Worm (Caenorhabditis elegans) whole organism, L3 larva: Measurements from ENCODE around the gene pri-1.

Experiments used
- aly-2 ChIP-seq: fragments of 150-350 bp; optimal IDR thresholded peaks from 2 replicates; lab custom pipeline; 2014; ENCODE audit warnings: missing biosample characterization, missing genetic modification characterization
- ama-1 ChIP-seq: fragments of 150-350 bp; optimal IDR thresholded peaks from 2 replicates; lab custom pipeline; 2018
- ceh-16 ChIP-seq: sonication (generic microtip); optimal IDR thresholded peaks from 2 replicates; lab custom pipeline; 2017; ENCODE audit warnings: missing biosample characterization, missing genetic modification characterization
- ceh-82 ChIP-seq: fragments of 150-350 bp; optimal IDR thresholded peaks from 2 replicates; lab custom pipeline; 2014; ENCODE audit warnings: missing biosample characterization, missing genetic modification characterization
- ceh-9 ChIP-seq: sonication (generic microtip); optimal IDR thresholded peaks from 2 replicates; lab custom pipeline; 2018; ENCODE audit warnings: missing biosample characterization, missing genetic modification characterization
- daf-12 ChIP-seq: fragments of 150-350 bp; optimal IDR thresholded peaks from 2 replicates; lab custom pipeline; 2014; ENCODE audit warnings: missing biosample characterization, missing genetic modification reagents, missing genetic modification characterization
- egl-27 ChIP-seq: sonication (generic microtip); optimal IDR thresholded peaks from 4 replicates; lab custom pipeline; 2017; ENCODE audit warnings: missing biosample characterization, missing genetic modification reagents, missing genetic modification characterization
- elt-1 ChIP-seq: fragments of 150-350 bp; optimal IDR thresholded peaks from 2 replicates; lab custom pipeline; 2014; ENCODE audit warnings: missing biosample characterization, missing genetic modification characterization
- elt-2 ChIP-seq: sonication (generic microtip); optimal IDR thresholded peaks from 2 replicates; lab custom pipeline; 2016; ENCODE audit warnings: missing genetic modification reagents, mild to moderate bottlenecking, missing genetic modification characterization, missing compliant biosample characterization
- elt-3 ChIP-seq, 3 experiments: fragments of 150-350 bp in 1 of 3; sonication (generic microtip) in 2 of 3; optimal IDR thresholded peaks; 2 replicates in 2 of 3; 4 replicates in 1 of 3; lab custom pipeline; 2014 to 2017; ENCODE audit warnings: missing biosample characterization in 3 of 3, missing genetic modification characterization in 3 of 3
- eor-1 ChIP-seq, 2 experiments: fragments of 150-350 bp; optimal IDR thresholded peaks; 2 replicates each; lab custom pipeline; 2014 to 2018; ENCODE audit warnings: missing biosample characterization in 2 of 2, missing genetic modification characterization in 2 of 2
- fkh-10 ChIP-seq: sonication (generic microtip); optimal IDR thresholded peaks from 2 replicates; lab custom pipeline; 2017; ENCODE audit warnings: missing biosample characterization, missing genetic modification reagents, missing genetic modification characterization
- fkh-2 ChIP-seq: fragments of 150-350 bp; optimal IDR thresholded peaks from 2 replicates; lab custom pipeline; 2014; ENCODE audit warnings: missing biosample characterization, missing genetic modification reagents, missing genetic modification characterization
- jun-1 ChIP-seq: fragments of 150-350 bp; optimal IDR thresholded peaks from 2 replicates; lab custom pipeline; 2014; ENCODE audit warnings: missing biosample characterization, missing genetic modification reagents, missing genetic modification characterization
- lin-15B ChIP-seq: fragments of 150-350 bp; optimal IDR thresholded peaks from 2 replicates; lab custom pipeline; 2014; ENCODE audit warnings: missing biosample characterization, missing genetic modification characterization
- lin-39 ChIP-seq: fragments of 150-350 bp; optimal IDR thresholded peaks from 2 replicates; lab custom pipeline; 2018; ENCODE audit warnings: missing biosample characterization, missing genetic modification reagents, missing genetic modification characterization
- lsy-12 ChIP-seq: sonication (generic microtip); optimal IDR thresholded peaks from 2 replicates; lab custom pipeline; 2016; ENCODE audit warnings: mild to moderate bottlenecking, missing genetic modification characterization, missing compliant biosample characterization
- mdl-1 ChIP-seq: fragments of 150-350 bp; optimal IDR thresholded peaks from 2 replicates; lab custom pipeline; 2014; ENCODE audit warnings: missing biosample characterization, missing genetic modification characterization
- mml-1 ChIP-seq: fragments of 150-350 bp; sonication (generic microtip); optimal IDR thresholded peaks from 3 replicates; lab custom pipeline; 2014; ENCODE audit warnings: missing biosample characterization, missing genetic modification characterization
- nfya-1 ChIP-seq: sonication (generic microtip); optimal IDR thresholded peaks from 2 replicates; lab custom pipeline; 2017; ENCODE audit warnings: missing genetic modification characterization, mild to moderate bottlenecking, missing compliant biosample characterization, antibody characterized with exemption, moderate library complexity; ENCODE audit not compliant: insufficient read depth
- nhr-11 ChIP-seq: fragments of 150-350 bp; optimal IDR thresholded peaks from 2 replicates; lab custom pipeline; 2014; ENCODE audit warnings: missing biosample characterization, missing genetic modification characterization
- nhr-12 ChIP-seq: fragments of 150-350 bp; optimal IDR thresholded peaks from 2 replicates; lab custom pipeline; 2014; ENCODE audit warnings: missing biosample characterization, missing genetic modification characterization
- nhr-23 ChIP-seq: fragments of 150-350 bp; optimal IDR thresholded peaks from 2 replicates; lab custom pipeline; 2014; ENCODE audit warnings: missing biosample characterization, missing genetic modification reagents, missing genetic modification characterization
- nhr-237 ChIP-seq: fragments of 150-350 bp; optimal IDR thresholded peaks from 2 replicates; lab custom pipeline; 2014; ENCODE audit warnings: missing biosample characterization, missing genetic modification characterization
- nhr-25 ChIP-seq: sonication (generic microtip); optimal IDR thresholded peaks from 2 replicates; lab custom pipeline; 2017; ENCODE audit warnings: missing biosample characterization, missing genetic modification characterization
- nhr-28 ChIP-seq: fragments of 150-350 bp; optimal IDR thresholded peaks from 2 replicates; lab custom pipeline; 2014; ENCODE audit warnings: missing biosample characterization, missing genetic modification characterization
- nhr-43 ChIP-seq: sonication (generic microtip); optimal IDR thresholded peaks from 2 replicates; lab custom pipeline; 2016; ENCODE audit warnings: mild to moderate bottlenecking, missing genetic modification characterization, missing compliant biosample characterization; ENCODE audit not compliant: poor library complexity, severe bottlenecking
- nhr-76 ChIP-seq: fragments of 150-350 bp; sonication (generic microtip); optimal IDR thresholded peaks from 5 replicates; lab custom pipeline; 2014; ENCODE audit warnings: missing biosample characterization, missing genetic modification characterization
- nhr-77 ChIP-seq: fragments of 150-350 bp; optimal IDR thresholded peaks from 2 replicates; lab custom pipeline; 2014; ENCODE audit warnings: missing biosample characterization, missing genetic modification characterization
- pha-4 ChIP-seq: fragments of 150-350 bp; optimal IDR thresholded peaks from 2 replicates; lab custom pipeline; 2014; ENCODE audit warnings: missing biosample characterization, missing genetic modification reagents, missing genetic modification characterization
- sea-2 ChIP-seq: fragments of 150-350 bp; sonication (generic microtip); optimal IDR thresholded peaks from 4 replicates; lab custom pipeline; 2014; ENCODE audit warnings: missing biosample characterization, missing genetic modification reagents, missing genetic modification characterization
- skn-1 ChIP-seq: fragments of 150-350 bp; optimal IDR thresholded peaks from 2 replicates; lab custom pipeline; 2014; ENCODE audit warnings: missing biosample characterization, missing genetic modification characterization
- snpc-4 ChIP-seq: fragments of 150-350 bp; optimal IDR thresholded peaks from 2 replicates; lab custom pipeline; 2014; ENCODE audit warnings: missing biosample characterization, missing genetic modification characterization
- tbx-2 ChIP-seq: sonication (generic microtip); optimal IDR thresholded peaks from 2 replicates; lab custom pipeline; 2016; ENCODE audit warnings: mild to moderate bottlenecking, missing genetic modification characterization, missing compliant biosample characterization
- unc-39 ChIP-seq: sonication (generic microtip); optimal IDR thresholded peaks from 4 replicates; lab custom pipeline; 2017; ENCODE audit warnings: missing biosample characterization, missing genetic modification characterization
- unc-62 ChIP-seq: fragments of 150-350 bp; sonication (generic microtip); optimal IDR thresholded peaks from 4 replicates; lab custom pipeline; 2014; ENCODE audit warnings: missing biosample characterization, missing genetic modification reagents, missing genetic modification characterization
- zag-1 ChIP-seq: fragments of 150-350 bp; optimal IDR thresholded peaks from 2 replicates; lab custom pipeline; 2014; ENCODE audit warnings: missing biosample characterization, missing genetic modification characterization
- ztf-11 ChIP-seq: fragments of 150-350 bp; optimal IDR thresholded peaks from 2 replicates; lab custom pipeline; 2014; ENCODE audit warnings: missing biosample characterization, missing genetic modification characterization

pri-1 gene

DNA sequence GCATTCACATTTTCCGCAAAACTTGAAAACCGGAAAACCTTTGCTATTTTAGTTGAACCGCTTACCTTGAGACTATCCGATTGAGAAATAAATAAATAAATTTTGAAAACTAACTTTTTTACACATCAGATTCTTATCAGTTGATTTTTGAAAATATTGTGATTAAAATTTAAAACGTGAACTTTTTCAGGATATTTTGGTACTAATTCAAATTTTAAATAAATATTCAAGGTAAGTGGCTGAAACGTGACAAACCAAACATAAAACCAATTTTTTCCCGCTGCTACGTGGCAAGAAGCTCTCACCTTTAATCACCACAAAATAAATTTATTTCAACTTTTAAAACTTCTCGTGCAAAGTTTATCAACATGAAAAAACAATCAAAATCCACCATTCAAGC lies 37.8 kb upstream of the pri-1 start, which contains the start of gene C15H7.3:
Gene C15H7.3 (minus strand): TSS at position 101 of the 400 bp plus-strand sequence.
- TF ChIP-seq unc-39 (tag; lab: Kevin White, UChicago), result no peak
- TF ChIP-seq nhr-77 (tag; lab: Kevin White, UChicago), result no peak
- TF ChIP-seq eor-1 (tag; optimal IDR thresholded peaks at IDR 0.05; lab: Kevin White, UChicago), result no peak
- no peak for TF ChIP-seq lin-15B (tag; lab: Kevin White, UChicago)
- no peak for TF ChIP-seq ztf-11 (tag; lab: Kevin White, UChicago)
- no peak for TF ChIP-seq nhr-43 (tag; lab: Kevin White, UChicago)
- no peak for TF ChIP-seq fkh-2 (tag; lab: Kevin White, UChicago)
- TF ChIP-seq ceh-82 (tag; lab: Kevin White, UChicago), result no peak
- TF ChIP-seq lsy-12 (tag; lab: Kevin White, UChicago), result no peak
- TF ChIP-seq daf-12 (tag; lab: Kevin White, UChicago), result no peak
- no peak for TF ChIP-seq nfya-1
- no peak for TF ChIP-seq elt-1 (tag; lab: Kevin White, UChicago)
- no peak for TF ChIP-seq snpc-4 (tag; lab: Kevin White, UChicago)
- TF ChIP-seq aly-2 (tag; lab: Kevin White, UChicago), result no peak
- no peak for TF ChIP-seq skn-1 (tag; lab: Kevin White, UChicago)
- TF ChIP-seq pha-4 (tag; lab: Kevin White, UChicago), result no peak
- TF ChIP-seq mdl-1 (tag; lab: Kevin White, UChicago), result no peak
- TF ChIP-seq ceh-9 (tag; lab: Kevin White, UChicago), result no peak
- TF ChIP-seq zag-1, result no peak
- no peak for TF ChIP-seq elt-2 (tag; lab: Kevin White, UChicago)

DNA sequence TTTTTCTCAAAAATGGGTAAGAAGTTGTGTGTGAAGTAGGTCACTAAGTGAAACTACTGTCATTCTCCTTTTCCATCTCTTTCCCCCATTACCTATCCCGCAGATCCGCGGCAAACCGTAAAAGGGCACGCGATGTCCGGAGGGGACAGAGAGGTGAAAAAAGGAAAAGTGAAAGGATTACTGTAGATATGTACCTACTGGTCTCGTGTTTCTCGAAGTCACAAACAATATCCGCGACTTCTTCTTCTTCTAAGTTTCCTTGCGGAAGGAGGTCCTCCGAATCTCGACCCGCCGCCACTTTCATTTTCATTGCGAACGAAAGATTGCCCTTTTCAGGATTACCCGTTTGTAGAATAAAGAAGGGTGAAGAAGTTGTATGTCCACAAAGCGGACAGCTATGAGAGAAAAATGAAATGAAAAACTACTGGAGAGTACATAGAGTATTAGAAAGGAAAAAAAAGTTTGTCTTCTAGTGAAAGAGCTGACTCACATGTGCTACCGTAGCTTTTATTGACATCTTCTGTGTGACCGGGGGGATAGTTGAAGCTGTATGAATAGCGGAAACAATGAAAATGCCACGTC lies 32.5 kb upstream of the pri-1 start:
- TF ChIP-seq nhr-76 (tag; lab: Kevin White, UChicago), result no peak
- TF ChIP-seq fkh-10 (GFP tag; lab: Kevin White, UChicago), result no peak
- TF ChIP-seq lin-39, result no peak
- TF ChIP-seq daf-12 (tag; lab: Kevin White, UChicago), result no peak
- no peak for TF ChIP-seq zag-1
- TF ChIP-seq nhr-23 (tag; lab: Kevin White, UChicago), result peak; percentile 84
- TF ChIP-seq nhr-77 (tag; lab: Kevin White, UChicago), result no peak
- no peak for TF ChIP-seq egl-27 (tag; lab: Kevin White, UChicago)
- TF ChIP-seq fkh-2 (tag; lab: Kevin White, UChicago), result no peak
- no peak for TF ChIP-seq sea-2
- TF ChIP-seq elt-1 (tag; lab: Kevin White, UChicago), result no peak
- no peak for TF ChIP-seq nhr-12 (tag; lab: Kevin White, UChicago)
- no peak for TF ChIP-seq nhr-28 (tag; lab: Kevin White, UChicago)
- TF ChIP-seq ceh-9 (tag; lab: Kevin White, UChicago), result no peak
- TF ChIP-seq nhr-11, result no peak
- TF ChIP-seq tbx-2 (tag; lab: Kevin White, UChicago), result no peak
- TF ChIP-seq mml-1, result no peak
- TF ChIP-seq ama-1 (lab: Kevin White, UChicago), result no peak
- TF ChIP-seq elt-2 (tag; lab: Kevin White, UChicago), result no peak
- no peak for TF ChIP-seq ceh-16
- TF ChIP-seq nhr-237, result no peak
- TF ChIP-seq nhr-43 (tag; lab: Kevin White, UChicago), result peak; percentile 66
- peak; percentile 10 for TF ChIP-seq nhr-25 (tag; lab: Kevin White, UChicago)
- TF ChIP-seq snpc-4 (tag; lab: Kevin White, UChicago), result no peak
- no peak for TF ChIP-seq eor-1 (tag; optimal IDR thresholded peaks at IDR 0.05; lab: Kevin White, UChicago)
- TF ChIP-seq jun-1 (tag; lab: Kevin White, UChicago), result no peak

DNA sequence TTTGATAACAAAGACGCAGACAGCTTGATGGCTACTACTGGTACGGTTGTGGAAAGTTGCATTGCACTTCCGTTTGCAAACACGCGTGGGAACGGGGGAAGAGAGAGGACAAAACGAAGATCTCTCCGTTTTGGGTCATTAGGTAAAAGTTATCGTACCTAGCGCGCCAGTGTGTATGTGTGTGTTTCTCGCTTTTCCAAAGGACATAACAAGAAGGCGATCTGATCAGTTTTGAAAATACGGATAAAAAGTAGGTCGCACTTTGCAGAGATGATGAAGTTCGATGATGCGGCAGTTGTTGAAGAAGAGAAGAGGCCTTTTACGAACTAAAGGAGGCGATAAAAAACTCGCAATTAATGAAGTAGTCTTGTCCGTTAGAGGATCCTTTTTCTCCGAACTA lies 31.0 kb upstream of the pri-1 start:
- TF ChIP-seq nhr-28 (tag; lab: Kevin White, UChicago), result no peak
- no peak for TF ChIP-seq mml-1
- peak in 1 of 3 experiments; percentile 66 for TF ChIP-seq elt-3 (tag; optimal IDR thresholded peaks at IDR 0.05; lab: Kevin White, UChicago)
- peak; percentile 59 for TF ChIP-seq nhr-23 (tag; lab: Kevin White, UChicago)
- no peak for TF ChIP-seq unc-39 (tag; lab: Kevin White, UChicago)
- no peak for TF ChIP-seq ceh-16
- TF ChIP-seq unc-62, result no peak
- no peak for TF ChIP-seq nfya-1
